Worm (Caenorhabditis elegans) whole organism, midembryonic: ENCODE data around the gene ppat-1.

Experiments
- T22C8.4 ChIP-seq: fragments of 200-800 bp; sonication (Bioruptor generic); IDR thresholded peaks from 2 replicates; pipeline ENCODE4 v1.3.6; 2022; ENCODE audit warnings: missing genetic modification characterization, missing compliant biosample characterization
- cog-1 ChIP-seq: sonication (generic microtip); optimal IDR thresholded peaks from 2 replicates; lab custom pipeline; 2016; ENCODE audit warnings: missing genetic modification characterization, missing compliant biosample characterization
- flt-1 ChIP-seq: fragments of 200-800 bp; sonication (Bioruptor generic); IDR thresholded peaks from 2 replicates; pipeline ENCODE4 v1.3.6; 2022; ENCODE audit warnings: missing genetic modification characterization, missing compliant biosample characterization
- klf-2 ChIP-seq: fragments of 200-800 bp; sonication (Bioruptor generic); conservative IDR thresholded peaks from 2 replicates; pipeline ENCODE4 v1.3.6; 2022; ENCODE audit warnings: missing genetic modification reagents, missing genetic modification characterization, missing compliant biosample characterization
- med-1 ChIP-seq: sonication (generic microtip); optimal IDR thresholded peaks from 2 replicates; lab custom pipeline; 2017; ENCODE audit warnings: missing genetic modification characterization, mild to moderate bottlenecking, missing compliant biosample characterization, antibody characterized with exemption, missing genetic modification reagents; ENCODE audit not compliant: insufficient read depth
- ref-1 ChIP-seq: fragments of 200-800 bp; sonication (Bioruptor generic); conservative IDR thresholded peaks from 2 replicates; pipeline ENCODE4 v1.3.6; 2022; ENCODE audit warnings: missing genetic modification reagents, missing genetic modification characterization, missing compliant biosample characterization
- tab-1 ChIP-seq: fragments of 200-800 bp; sonication (Bioruptor generic); IDR thresholded peaks from 2 replicates; pipeline ENCODE4 v1.3.6; 2022; ENCODE audit warnings: missing genetic modification characterization, missing compliant biosample characterization
- ztf-23 ChIP-seq: fragments of 200-800 bp; sonication (Bioruptor generic); IDR thresholded peaks from 2 replicates; pipeline ENCODE4 v1.3.6; 2022; ENCODE audit warnings: missing genetic modification reagents, missing genetic modification characterization, missing compliant biosample characterization
- ztf-29 ChIP-seq: fragments of 200-800 bp; sonication (Bioruptor generic); IDR thresholded peaks from 2 replicates; pipeline ENCODE4 v1.3.6; 2022; ENCODE audit warnings: missing genetic modification reagents, missing genetic modification characterization, missing compliant biosample characterization

ppat-1 gene

DNA sequence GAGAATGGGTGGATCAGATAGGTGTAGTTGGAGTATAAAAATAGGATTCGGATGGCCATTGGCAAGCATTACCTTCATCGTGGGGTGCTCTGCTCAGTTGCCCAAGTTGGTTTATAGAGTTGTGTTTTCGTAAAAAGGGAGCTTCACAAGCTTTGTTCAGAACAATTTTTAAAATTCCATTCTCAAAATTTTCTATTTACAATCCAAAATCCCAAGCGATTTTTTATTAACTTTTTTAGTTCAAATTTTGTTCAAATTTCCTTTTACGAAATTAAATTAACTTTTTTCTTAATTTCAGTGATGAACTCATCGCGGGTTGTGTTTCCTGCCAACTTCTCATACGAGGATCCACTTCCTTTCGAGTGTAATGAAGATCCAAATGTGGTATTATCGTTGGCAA is 11.6 kb upstream of the ppat-1 start, which contains the start of gene srg-10:
srg-10 (plus strand) TSS at position 301 of the 400 bp plus-strand sequence.
- no peak for TF ChIP-seq klf-2 (GFP tag; lab: Robert Waterston, UW)
- TF ChIP-seq ztf-23 = no peak
- TF ChIP-seq tab-1 (GFP tag; lab: Robert Waterston, UW) = no peak
- TF ChIP-seq ref-1 (GFP tag; lab: Robert Waterston, UW) = no peak
- no peak for TF ChIP-seq T22C8.4 (GFP tag; lab: Robert Waterston, UW)
- TF ChIP-seq cog-1 (tag; lab: Kevin White, UChicago) = no peak
- TF ChIP-seq ztf-29 (GFP tag; lab: Robert Waterston, UW) = no peak
- no peak for TF ChIP-seq med-1 (GFP tag; lab: Kevin White, UChicago)
- TF ChIP-seq flt-1 (GFP tag; lab: Robert Waterston, UW) = no peak

DNA sequence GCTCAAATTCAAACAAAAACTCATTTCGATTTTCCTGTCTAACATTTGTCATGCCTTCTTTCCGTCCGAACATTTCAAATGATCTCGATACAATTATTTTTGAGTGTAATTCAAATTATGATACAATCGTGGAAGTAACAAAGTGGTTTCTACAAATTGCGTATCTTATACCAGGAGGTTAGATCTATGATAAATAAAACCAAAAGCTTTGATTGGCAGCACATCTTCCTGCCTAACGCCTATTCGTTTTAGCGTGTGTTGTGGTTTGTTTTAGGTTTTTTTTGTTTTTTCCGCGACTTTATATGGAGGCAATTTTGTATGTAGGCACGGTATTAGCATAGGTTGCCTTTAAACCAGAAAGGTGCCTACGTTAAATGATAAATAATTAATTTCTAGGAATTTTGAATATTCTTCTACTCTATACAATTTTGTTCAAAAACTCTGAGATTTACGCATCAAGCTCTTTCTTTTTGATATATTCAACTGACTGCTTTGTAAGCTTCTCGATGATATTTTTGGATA is 9.1 kb upstream of the ppat-1 start, which contains the start of gene srg-11:
srg-11 (plus strand) TSS at position 51 of the 522 bp plus-strand sequence.
- TF ChIP-seq tab-1 (GFP tag; lab: Robert Waterston, UW) = no peak
- no peak for TF ChIP-seq ztf-23
- no peak for TF ChIP-seq flt-1 (GFP tag; lab: Robert Waterston, UW)
- TF ChIP-seq med-1 (GFP tag; lab: Kevin White, UChicago) = no peak
- no peak for TF ChIP-seq cog-1 (tag; lab: Kevin White, UChicago)

DNA sequence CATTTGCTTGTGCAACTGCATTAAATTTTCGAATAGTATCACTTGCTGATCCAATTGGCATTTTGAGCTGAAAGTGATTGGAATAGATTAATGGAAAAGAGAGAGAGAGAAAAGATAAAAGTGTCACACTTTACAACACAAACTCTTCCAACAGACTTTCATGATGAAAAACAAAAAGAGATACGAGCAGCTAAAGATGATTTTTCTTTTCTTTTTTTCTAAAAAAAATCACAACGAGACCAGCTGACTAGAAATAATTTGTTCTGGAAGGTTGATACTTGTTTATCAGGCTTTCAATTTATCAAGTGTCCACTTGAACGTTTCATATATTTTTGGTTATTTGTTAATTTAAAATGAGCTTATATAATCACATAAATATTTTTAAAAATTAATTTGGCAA is 1.9 kb upstream of the ppat-1 start:
- TF ChIP-seq tab-1 (GFP tag; lab: Robert Waterston, UW) = no peak
- TF ChIP-seq med-1 (GFP tag; lab: Kevin White, UChicago) = no peak
- TF ChIP-seq klf-2 (GFP tag; lab: Robert Waterston, UW) = no peak
- TF ChIP-seq flt-1 (GFP tag; lab: Robert Waterston, UW) = no peak
- no peak for TF ChIP-seq ztf-23
- no peak for TF ChIP-seq cog-1 (tag; lab: Kevin White, UChicago)
- no peak for TF ChIP-seq ref-1 (GFP tag; lab: Robert Waterston, UW)
- TF ChIP-seq T22C8.4 (GFP tag; lab: Robert Waterston, UW) = no peak

DNA sequence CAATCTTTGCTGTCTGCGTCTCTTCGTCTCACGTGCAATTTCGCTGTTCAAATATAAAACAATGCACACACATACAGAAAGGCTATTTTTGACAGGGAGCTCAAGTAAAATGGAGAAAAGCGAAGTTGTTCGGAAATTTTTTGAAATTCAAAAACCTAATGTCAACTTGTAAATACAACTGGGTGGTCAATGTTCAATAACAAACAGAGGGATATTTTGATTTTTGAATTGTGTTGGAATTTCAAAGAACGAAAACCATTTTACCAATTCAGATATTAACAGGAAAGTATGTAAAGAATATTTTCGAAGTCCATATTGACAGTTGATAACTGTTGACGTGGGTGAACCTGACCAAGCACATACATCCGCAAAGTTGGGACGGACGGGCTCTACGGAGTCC is 724 bp upstream of the ppat-1 start, which contains the start of gene tag-243:
tag-243 (minus strand) TSS at position 101 of the 400 bp plus-strand sequence.
- TF ChIP-seq med-1 (GFP tag; lab: Kevin White, UChicago) (no peak), ref-1 (GFP tag; lab: Robert Waterston, UW) (no peak), klf-2 (GFP tag; lab: Robert Waterston, UW) (0 out of 2 replicates have a peak, but pooled peaks have one; percentile 24), ztf-23 (no peak)

DNA sequence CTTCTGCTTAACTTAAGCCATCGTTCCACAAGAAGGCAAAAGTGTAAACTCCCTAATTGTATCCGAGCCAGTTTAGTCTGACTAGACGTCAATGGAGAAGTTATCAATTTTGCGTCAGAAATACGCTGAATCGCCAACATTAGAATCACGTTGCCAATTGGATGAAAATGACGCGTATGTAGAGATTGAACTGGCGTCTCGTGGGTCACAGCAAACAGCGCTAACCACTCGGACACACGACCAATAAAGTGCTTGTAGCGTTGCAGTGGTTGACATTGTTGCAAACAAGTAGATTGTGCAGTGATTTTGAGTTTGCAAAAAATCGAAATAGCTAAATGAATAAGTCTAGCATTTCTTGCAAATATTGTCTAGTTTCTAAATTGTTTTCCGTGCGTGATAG is 515 bp downstream of the ppat-1 start:
- TF ChIP-seq tab-1 (GFP tag; lab: Robert Waterston, UW) = peak; percentile 93
- peak; percentile 81 for TF ChIP-seq T22C8.4 (GFP tag; lab: Robert Waterston, UW)
- TF ChIP-seq ztf-23 = peak; percentile 89
- TF ChIP-seq ref-1 (GFP tag; lab: Robert Waterston, UW) = peak; percentile 73
- TF ChIP-seq ztf-29 (GFP tag; lab: Robert Waterston, UW) = peak; percentile 78; the same call in 1 of the 2 replicates
- TF ChIP-seq flt-1 (GFP tag; lab: Robert Waterston, UW) = peak; percentile 91
- peak; percentile 33 for TF ChIP-seq med-1 (GFP tag; lab: Kevin White, UChicago)
- 0 out of 2 replicates have a peak, but pooled peaks have one; percentile 53 for TF ChIP-seq klf-2 (GFP tag; lab: Robert Waterston, UW)
- TF ChIP-seq cog-1 (tag; lab: Kevin White, UChicago) = peak; percentile 55

DNA sequence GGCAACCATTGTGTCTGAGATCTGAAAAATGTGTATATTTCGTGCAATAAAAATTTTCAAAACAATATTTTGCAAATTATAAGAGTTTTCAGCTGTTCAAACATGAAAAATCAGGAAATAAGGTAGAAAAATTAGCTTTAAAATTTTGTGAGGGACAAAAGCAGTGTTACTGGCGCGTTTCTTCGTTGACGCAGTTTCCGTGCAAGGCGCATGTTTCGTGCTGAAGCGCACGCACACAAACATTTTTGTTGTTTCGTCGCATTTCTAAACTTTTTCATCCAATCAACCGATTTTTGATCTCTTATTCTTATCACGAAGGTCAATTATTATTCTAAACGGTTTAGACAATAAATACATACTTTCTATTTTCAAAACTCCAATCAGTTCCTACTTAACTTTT is 4.2 kb downstream of the ppat-1 start, which contains the start of gene nifk-1:
nifk-1 (minus strand) TSS at position 27 of the 400 bp plus-strand sequence.
- TF ChIP-seq T22C8.4 (GFP tag; lab: Robert Waterston, UW) (no peak), ref-1 (GFP tag; lab: Robert Waterston, UW) (no peak), ztf-23 (peak; percentile 50; the same call in 1 of the 2 replicates), klf-2 (GFP tag; lab: Robert Waterston, UW) (no peak)

DNA sequence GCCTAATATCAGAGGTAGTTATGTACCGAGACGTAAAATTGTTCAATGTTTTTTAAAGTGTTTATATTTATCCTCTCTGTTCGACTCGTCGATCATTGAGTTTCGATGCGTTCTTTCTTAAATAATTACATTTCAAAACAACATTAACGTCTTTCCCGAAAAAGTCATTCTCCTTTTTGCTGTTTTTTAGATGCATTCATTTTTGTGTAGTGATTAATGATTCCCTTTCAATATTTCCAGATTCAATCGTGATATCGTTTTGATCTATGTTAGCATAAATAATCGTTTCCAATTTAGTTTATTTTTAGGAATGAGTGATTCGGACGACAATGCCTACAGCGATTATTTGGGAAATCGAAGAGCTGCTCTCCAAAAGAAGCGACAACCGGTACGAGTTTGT is 4.6 kb downstream of the ppat-1 start, which contains the start of gene T04A8.8:
T04A8.8 (plus strand) TSS at position 301 of the 400 bp plus-strand sequence.
- TF ChIP-seq ztf-29 (GFP tag; lab: Robert Waterston, UW) (no peak), med-1 (GFP tag; lab: Kevin White, UChicago) (no peak), ref-1 (GFP tag; lab: Robert Waterston, UW) (no peak)

DNA sequence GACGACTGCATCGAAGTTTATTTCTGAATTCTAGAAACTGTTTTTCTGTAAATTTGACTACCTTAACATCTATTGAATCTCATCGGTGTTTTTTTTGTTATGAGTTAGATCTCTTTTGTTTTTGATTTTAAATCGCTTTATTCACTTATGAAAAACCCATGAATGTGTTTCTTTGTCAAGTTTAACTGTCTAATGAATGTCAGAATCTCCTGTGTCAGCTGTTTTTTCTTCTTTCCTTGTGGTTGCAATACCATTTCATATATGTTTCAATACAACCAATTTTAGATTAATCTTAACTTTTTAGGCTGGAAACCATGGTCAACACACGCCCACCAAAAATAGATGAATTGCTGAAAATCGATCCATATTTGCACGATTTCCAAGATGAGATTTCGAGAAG is 6.0 kb downstream of the ppat-1 start, which contains the start of gene T04A8.7:
T04A8.7 (plus strand) TSS at position 301 of the 400 bp plus-strand sequence.
- TF ChIP-seq ztf-29 (GFP tag; lab: Robert Waterston, UW) (no peak), T22C8.4 (GFP tag; lab: Robert Waterston, UW) (no peak), ref-1 (GFP tag; lab: Robert Waterston, UW) (no peak), med-1 (GFP tag; lab: Kevin White, UChicago) (no peak), ztf-23 (no peak), klf-2 (GFP tag; lab: Robert Waterston, UW) (no peak), cog-1 (tag; lab: Kevin White, UChicago) (no peak)

DNA sequence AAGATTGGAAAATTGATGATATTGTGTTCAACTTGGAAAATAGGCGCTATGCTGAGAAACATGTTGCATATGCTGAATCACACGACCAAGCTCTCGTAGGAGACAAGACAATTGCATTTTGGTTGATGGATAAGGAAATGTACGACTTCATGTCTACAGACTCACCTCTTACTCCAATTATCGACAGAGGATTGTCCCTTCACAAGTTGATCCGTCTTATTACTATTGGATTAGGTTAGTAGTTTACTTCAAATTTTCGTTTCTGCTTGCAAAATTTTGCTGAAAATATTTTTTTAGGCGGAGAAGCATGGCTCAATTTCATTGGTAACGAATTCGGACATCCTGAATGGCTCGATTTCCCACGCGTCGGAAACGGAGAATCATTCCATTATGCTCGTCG is 7.8 kb downstream of the ppat-1 start:
- no peak for TF ChIP-seq ref-1 (GFP tag; lab: Robert Waterston, UW)
- no peak for TF ChIP-seq flt-1 (GFP tag; lab: Robert Waterston, UW)
- no peak for TF ChIP-seq tab-1 (GFP tag; lab: Robert Waterston, UW)
- TF ChIP-seq cog-1 (tag; lab: Kevin White, UChicago) = no peak
- TF ChIP-seq ztf-29 (GFP tag; lab: Robert Waterston, UW) = no peak
- no peak for TF ChIP-seq klf-2 (GFP tag; lab: Robert Waterston, UW)
- no peak for TF ChIP-seq ztf-23
- TF ChIP-seq T22C8.4 (GFP tag; lab: Robert Waterston, UW) = no peak
- no peak for TF ChIP-seq med-1 (GFP tag; lab: Kevin White, UChicago)
